Worm (Caenorhabditis elegans) whole organism, L2 larva: ENCODE results near the gene mdt-19.
"Not testable (repeated sequence)": the region's sequence is repeated elsewhere in the genome, so short reads cannot be mapped to it uniquely, and the experiment has no call there.

Source experiments
- R02D3.7 ChIP-seq: fragments of 150-350 bp; optimal IDR thresholded peaks from 2 replicates; lab custom pipeline; 2014; ENCODE audit warnings: missing biosample characterization, missing genetic modification characterization
- aly-2 ChIP-seq: fragments of 150-350 bp; optimal IDR thresholded peaks from 2 replicates; lab custom pipeline; 2014; ENCODE audit warnings: missing biosample characterization, missing genetic modification characterization
- ceh-82 ChIP-seq: fragments of 150-350 bp; optimal IDR thresholded peaks from 2 replicates; lab custom pipeline; 2014; ENCODE audit warnings: missing biosample characterization, missing genetic modification characterization
- crh-2 ChIP-seq: sonication (generic microtip); optimal IDR thresholded peaks from 2 replicates; lab custom pipeline; 2017; ENCODE audit warnings: missing biosample characterization, missing genetic modification characterization
- dmd-4 ChIP-seq: sonication (generic microtip); optimal IDR thresholded peaks from 2 replicates; lab custom pipeline; 2017; ENCODE audit warnings: missing biosample characterization, missing genetic modification characterization
- egl-27 ChIP-seq: sonication (generic microtip); optimal IDR thresholded peaks from 3 replicates; lab custom pipeline; 2017; ENCODE audit warnings: missing biosample characterization, missing genetic modification reagents, missing genetic modification characterization
- elt-1 ChIP-seq: fragments of 150-350 bp; optimal IDR thresholded peaks from 2 replicates; lab custom pipeline; 2014; ENCODE audit warnings: missing biosample characterization, missing genetic modification characterization
- elt-3 ChIP-seq: sonication (generic microtip); optimal IDR thresholded peaks from 2 replicates; lab custom pipeline; 2017; ENCODE audit warnings: missing biosample characterization, missing genetic modification characterization
- fos-1 ChIP-seq: fragments of 150-350 bp; optimal IDR thresholded peaks from 2 replicates; lab custom pipeline; 2014; ENCODE audit warnings: missing biosample characterization, missing genetic modification characterization
- lsy-2 ChIP-seq, 2 experiments: fragments of 150-350 bp in 1 of 2; sonication (generic microtip) in 1 of 2; optimal IDR thresholded peaks; 2 replicates each; lab custom pipeline; 2014 to 2017; ENCODE audit warnings: missing biosample characterization in 2 of 2, missing genetic modification characterization in 2 of 2
- mab-5 ChIP-seq: fragments of 150-350 bp; optimal IDR thresholded peaks from 2 replicates; lab custom pipeline; 2014; ENCODE audit warnings: missing biosample characterization, missing genetic modification characterization
- mbf-1 ChIP-seq: sonication (generic microtip); optimal IDR thresholded peaks from 2 replicates; lab custom pipeline; 2017; ENCODE audit warnings: missing biosample characterization, missing genetic modification characterization
- mdl-1 ChIP-seq, 2 experiments: fragments of 150-350 bp in 1 of 2; sonication (generic microtip) in 1 of 2; optimal IDR thresholded peaks; 2 replicates each; lab custom pipeline; 2017; ENCODE audit warnings: missing biosample characterization in 2 of 2, missing genetic modification characterization in 2 of 2
- nhr-10 ChIP-seq: sonication (generic microtip); optimal IDR thresholded peaks from 2 replicates; lab custom pipeline; 2017; ENCODE audit warnings: missing biosample characterization, missing genetic modification characterization
- nhr-11 ChIP-seq: fragments of 150-350 bp; optimal IDR thresholded peaks from 2 replicates; lab custom pipeline; 2014; ENCODE audit warnings: missing biosample characterization, missing genetic modification characterization
- nhr-12 ChIP-seq: fragments of 150-350 bp; optimal IDR thresholded peaks from 2 replicates; lab custom pipeline; 2014; ENCODE audit warnings: missing biosample characterization, missing genetic modification characterization
- nhr-129 ChIP-seq: fragments of 150-350 bp; optimal IDR thresholded peaks from 2 replicates; lab custom pipeline; 2014; ENCODE audit warnings: missing biosample characterization, missing genetic modification characterization
- nhr-237 ChIP-seq: fragments of 150-350 bp; optimal IDR thresholded peaks from 2 replicates; lab custom pipeline; 2014; ENCODE audit warnings: missing biosample characterization, missing genetic modification characterization
- nhr-25 ChIP-seq: fragments of 150-350 bp; sonication (generic microtip); optimal IDR thresholded peaks from 3 replicates; lab custom pipeline; 2014; ENCODE audit warnings: missing biosample characterization, missing genetic modification characterization
- nhr-6 ChIP-seq: fragments of 150-350 bp; optimal IDR thresholded peaks from 2 replicates; lab custom pipeline; 2014; ENCODE audit warnings: missing biosample characterization, missing genetic modification characterization
- nhr-77 ChIP-seq: fragments of 150-350 bp; optimal IDR thresholded peaks from 2 replicates; lab custom pipeline; 2014; ENCODE audit warnings: missing biosample characterization, missing genetic modification characterization
- sma-9 ChIP-seq, 2 experiments: fragments of 150-350 bp in 1 of 2; sonication (generic microtip) in 1 of 2; optimal IDR thresholded peaks; 2 replicates each; lab custom pipeline; 2014 to 2016; ENCODE audit warnings: missing genetic modification characterization in 2 of 2, mild to moderate bottlenecking in 1 of 2, missing biosample characterization in 1 of 2, missing compliant biosample characterization in 1 of 2, missing genetic modification reagents in 1 of 2, moderate library complexity in 1 of 2
- unc-55 ChIP-seq: fragments of 150-350 bp; sonication (generic microtip); optimal IDR thresholded peaks from 3 replicates; lab custom pipeline; 2014; ENCODE audit warnings: missing biosample characterization, missing genetic modification reagents, missing genetic modification characterization
- unc-62 ChIP-seq: fragments of 150-350 bp; optimal IDR thresholded peaks from 2 replicates; lab custom pipeline; 2014; ENCODE audit warnings: missing biosample characterization, missing genetic modification reagents, missing genetic modification characterization
- ztf-1 ChIP-seq: fragments of 200-800 bp; sonication (Bioruptor generic); conservative IDR thresholded peaks from 2 replicates; pipeline ENCODE4 v1.3.6; 2022; ENCODE audit warnings: missing genetic modification characterization, missing compliant biosample characterization
- ztf-11 ChIP-seq: sonication (generic microtip); optimal IDR thresholded peaks from 2 replicates; lab custom pipeline; 2017; ENCODE audit warnings: missing biosample characterization, missing genetic modification characterization

The mdt-19 gene

ce11 chrIII:2598491-2599065 lies 725 bp downstream of the mdt-19 start:
- no peak for TF ChIP-seq aly-2 (tag; lab: Kevin White, UChicago)
- no peak for TF ChIP-seq elt-1 (tag; lab: Kevin White, UChicago)
- no peak for TF ChIP-seq ceh-82 (tag; lab: Kevin White, UChicago)
- TF ChIP-seq nhr-11 (tag; lab: Kevin White, UChicago), result no peak
- no peak for TF ChIP-seq dmd-4
- no peak for TF ChIP-seq nhr-77
- no peak for TF ChIP-seq egl-27 (tag; lab: Kevin White, UChicago)
- TF ChIP-seq nhr-237 (tag; lab: Kevin White, UChicago), result no peak
- no peak for TF ChIP-seq mbf-1 (tag; lab: Kevin White, UChicago)
- TF ChIP-seq nhr-12 (tag; lab: Kevin White, UChicago), result no peak
- no peak for TF ChIP-seq R02D3.7
- TF ChIP-seq nhr-6 (tag; lab: Kevin White, UChicago), result no peak

- TF ChIP-seq elt-3 (tag; lab: Kevin White, UChicago), result no peak
- no peak for TF ChIP-seq mab-5 (tag; lab: Kevin White, UChicago)
- TF ChIP-seq dmd-4, result no peak
- no peak for TF ChIP-seq nhr-11 (tag; lab: Kevin White, UChicago)
Observed at ce11 chrIII:2603671-2604070, 5.8 kb downstream of the mdt-19 start, which contains the start of gene Y71H2B.11. Gene Y71H2B.11, plus strand, starts transcription at chrIII:2603971.

- TF ChIP-seq crh-2; fos-1 (tag; lab: Kevin White, UChicago); nhr-77: not testable (repeated sequence)
Observed at ce11 chrIII:2607717-2608116, 9.9 kb downstream of the mdt-19 start, which contains the start of gene Y71H2B.5. Gene Y71H2B.5, plus strand, starts transcription at chrIII:2608017.

ce11 chrIII:2616212-2616611 lies 18.4 kb downstream of the mdt-19 start:
- TF ChIP-seq mdl-1 (tag; optimal IDR thresholded peaks at IDR 0.05; lab: Kevin White, UChicago), result no peak
- TF ChIP-seq elt-1 (tag; lab: Kevin White, UChicago), result no peak
- no peak for TF ChIP-seq crh-2
- no peak for TF ChIP-seq unc-62 (GFP tag; lab: Kevin White, UChicago)
- TF ChIP-seq aly-2 (tag; lab: Kevin White, UChicago), result no peak
- no peak for TF ChIP-seq egl-27 (tag; lab: Kevin White, UChicago)
- no peak for TF ChIP-seq nhr-12 (tag; lab: Kevin White, UChicago)
- TF ChIP-seq, all 48 proteins: peak for 0

ce11 chrIII:2618663-2619062 lies 20.8 kb downstream of the mdt-19 start, which contains the start of gene Y71H2B.4:
Gene Y71H2B.4, plus strand, starts transcription at chrIII:2618963.
- TF ChIP-seq ztf-11 (tag; lab: Kevin White, UChicago) (no peak), nhr-10 (tag; lab: Kevin White, UChicago) (no peak), sma-9 (GFP tag; optimal IDR thresholded peaks at IDR 0.05; lab: Kevin White, UChicago) (no peak), sma-9 (tag; optimal IDR thresholded peaks at IDR 0.05; lab: Kevin White, UChicago) (no peak), nhr-12 (tag; lab: Kevin White, UChicago) (no peak), nhr-25 (no peak), mdl-1 (tag; optimal IDR thresholded peaks at IDR 0.05; lab: Kevin White, UChicago) (no peak), elt-3 (tag; lab: Kevin White, UChicago) (no peak)
- TF ChIP-seq, all 48 proteins: peak for 0

- peak; percentile 6 to 66 for TF ChIP-seq lsy-2 (tag; optimal IDR thresholded peaks at IDR 0.05; lab: Kevin White, UChicago)
- TF ChIP-seq crh-2, result peak; percentile 1
- peak; percentile 19 for TF ChIP-seq nhr-25
- TF ChIP-seq nhr-6 (tag; lab: Kevin White, UChicago), result no peak
- no peak for TF ChIP-seq nhr-11 (tag; lab: Kevin White, UChicago)
- TF ChIP-seq unc-55 (GFP tag; lab: Kevin White, UChicago), result peak; percentile 41
Observed at ce11 chrIII:2619559-2619958, 21.7 kb downstream of the mdt-19 start, which contains the start of gene ppfr-4. Gene ppfr-4, plus strand, starts transcription at chrIII:2619936.

ce11 chrIII:2622870-2623269 lies 25.0 kb downstream of the mdt-19 start, which contains the start of gene Y71H2B.2:
Gene Y71H2B.2, plus strand, starts transcription at chrIII:2623170.
- TF ChIP-seq mab-5 (tag; lab: Kevin White, UChicago) (no peak), nhr-129 (tag; lab: Kevin White, UChicago) (no peak), ztf-1 (no peak)
- TF ChIP-seq, all 48 proteins: peak for 0
